Worm (Caenorhabditis elegans) whole organism, late embryonic: ENCODE data around the gene F15B10.3.

ENCODE experiments used
- C08G9.2 ChIP-seq: sonication (generic microtip); optimal IDR thresholded peaks from 2 replicates; lab custom pipeline; 2016; ENCODE audit warnings: mild to moderate bottlenecking, missing genetic modification characterization, moderate library complexity, missing compliant biosample characterization
- C38D4.7 ChIP-seq: fragments of 200-800 bp; sonication (Bioruptor generic); optimal IDR thresholded peaks from 2 replicates; lab custom pipeline; 2018; ENCODE audit warnings: mild to moderate bottlenecking, missing genetic modification characterization, moderate library complexity, missing compliant biosample characterization
- K02D7.2 ChIP-seq: sonication (generic microtip); optimal IDR thresholded peaks from 2 replicates; lab custom pipeline; 2017; ENCODE audit warnings: mild to moderate bottlenecking, missing genetic modification characterization, missing compliant biosample characterization
- T23F11.4 ChIP-seq: fragments of 200-800 bp; sonication (Bioruptor generic); optimal IDR thresholded peaks from 2 replicates; lab custom pipeline; 2018; ENCODE audit warnings: mild to moderate bottlenecking, missing genetic modification characterization, missing compliant biosample characterization
- Y22D7AL.16 ChIP-seq: sonication (generic microtip); optimal IDR thresholded peaks from 2 replicates; lab custom pipeline; 2016; ENCODE audit warnings: missing genetic modification characterization, missing compliant biosample characterization
- ceh-18 ChIP-seq: sonication (generic microtip); optimal IDR thresholded peaks from 2 replicates; lab custom pipeline; 2016; ENCODE audit warnings: missing genetic modification characterization, missing compliant biosample characterization
- ceh-19 ChIP-seq: fragments of 200-800 bp; sonication (Bioruptor generic); optimal IDR thresholded peaks from 2 replicates; lab custom pipeline; 2018; ENCODE audit warnings: mild to moderate bottlenecking, missing genetic modification characterization, missing compliant biosample characterization
- ceh-22 ChIP-seq: sonication (generic microtip); optimal IDR thresholded peaks from 2 replicates; lab custom pipeline; 2017; ENCODE audit warnings: missing biosample characterization, missing genetic modification characterization
- ceh-24 ChIP-seq: sonication (generic microtip); optimal IDR thresholded peaks from 2 replicates; lab custom pipeline; 2016; ENCODE audit warnings: mild to moderate bottlenecking, missing genetic modification characterization, missing compliant biosample characterization
- ceh-34 ChIP-seq: sonication (generic microtip); optimal IDR thresholded peaks from 2 replicates; lab custom pipeline; 2016; ENCODE audit warnings: mild to moderate bottlenecking, missing genetic modification characterization, missing compliant biosample characterization
- ceh-6 ChIP-seq: fragments of 200-800 bp; sonication (Bioruptor generic); optimal IDR thresholded peaks from 2 replicates; lab custom pipeline; 2018; ENCODE audit warnings: mild to moderate bottlenecking, missing genetic modification characterization, missing compliant biosample characterization
- ceh-9 ChIP-seq: sonication (generic microtip); optimal IDR thresholded peaks from 2 replicates; lab custom pipeline; 2016; ENCODE audit warnings: mild to moderate bottlenecking, missing genetic modification characterization, inconsistent platforms, missing compliant biosample characterization
- dve-1 ChIP-seq: sonication (generic microtip); optimal IDR thresholded peaks from 2 replicates; lab custom pipeline; 2017; ENCODE audit warnings: antibody characterized with exemption, mild to moderate bottlenecking, missing genetic modification characterization, missing compliant biosample characterization
- ets-4 ChIP-seq: sonication (generic microtip); optimal IDR thresholded peaks from 2 replicates; lab custom pipeline; 2016; ENCODE audit warnings: missing genetic modification characterization, missing compliant biosample characterization
- fkh-10 ChIP-seq: fragments of 150-350 bp; optimal IDR thresholded peaks from 2 replicates; lab custom pipeline; 2014; ENCODE audit warnings: missing biosample characterization, missing genetic modification reagents, missing genetic modification characterization
- fkh-6 ChIP-seq: sonication (generic microtip); optimal IDR thresholded peaks from 2 replicates; lab custom pipeline; 2016; ENCODE audit warnings: missing genetic modification characterization, missing compliant biosample characterization
- hlh-13 ChIP-seq: fragments of 200-800 bp; sonication (Bioruptor generic); optimal IDR thresholded peaks from 2 replicates; lab custom pipeline; 2018; ENCODE audit warnings: mild to moderate bottlenecking, missing genetic modification characterization, missing compliant biosample characterization
- hlh-30 ChIP-seq: sonication (generic microtip); optimal IDR thresholded peaks from 2 replicates; lab custom pipeline; 2017; ENCODE audit warnings: antibody characterized with exemption, missing genetic modification characterization, missing compliant biosample characterization; ENCODE audit not compliant: insufficient read depth
- hlh-8 ChIP-seq: sonication (generic microtip); optimal IDR thresholded peaks from 2 replicates; lab custom pipeline; 2016; ENCODE audit warnings: missing genotype, missing genetic modification characterization, missing compliant biosample characterization
- lin-11 ChIP-seq: fragments of 200-800 bp; sonication (Bioruptor generic); optimal IDR thresholded peaks from 2 replicates; lab custom pipeline; 2018; ENCODE audit warnings: mild to moderate bottlenecking, missing genetic modification characterization, missing compliant biosample characterization
- madf-2 ChIP-seq: sonication (generic microtip); optimal IDR thresholded peaks from 2 replicates; lab custom pipeline; 2017; ENCODE audit warnings: missing genetic modification characterization, missing compliant biosample characterization
- nfya-1 ChIP-seq: sonication (generic microtip); optimal IDR thresholded peaks from 2 replicates; lab custom pipeline; 2017; ENCODE audit warnings: missing genetic modification characterization, mild to moderate bottlenecking, missing compliant biosample characterization, antibody characterized with exemption, moderate library complexity
- nhr-11 ChIP-seq: fragments of 150-350 bp; optimal IDR thresholded peaks from 2 replicates; lab custom pipeline; 2014; ENCODE audit warnings: missing biosample characterization, missing genetic modification characterization
- odd-2 ChIP-seq: sonication (generic microtip); optimal IDR thresholded peaks from 2 replicates; lab custom pipeline; 2017; ENCODE audit warnings: antibody characterized with exemption, mild to moderate bottlenecking, missing genetic modification characterization, missing compliant biosample characterization
- pha-2 ChIP-seq: sonication (generic microtip); optimal IDR thresholded peaks from 2 replicates; lab custom pipeline; 2017; ENCODE audit warnings: mild to moderate bottlenecking, missing genetic modification characterization, missing compliant biosample characterization
- pha-4 ChIP-seq: fragments of 150-350 bp; optimal IDR thresholded peaks from 2 replicates; lab custom pipeline; 2018; ENCODE audit warnings: missing biosample characterization, missing genetic modification reagents, missing genetic modification characterization
- pqm-1 ChIP-seq: sonication (generic microtip); optimal IDR thresholded peaks from 2 replicates; lab custom pipeline; 2016; ENCODE audit warnings: missing genetic modification characterization, missing compliant biosample characterization
- pros-1 ChIP-seq: fragments of 150-350 bp; optimal IDR thresholded peaks from 2 replicates; lab custom pipeline; 2014; ENCODE audit warnings: missing biosample characterization, missing genetic modification reagents, missing genetic modification characterization
- tbx-2 ChIP-seq: sonication (generic microtip); optimal IDR thresholded peaks from 2 replicates; lab custom pipeline; 2016; ENCODE audit warnings: missing genetic modification characterization, missing compliant biosample characterization
- ttx-3 ChIP-seq: sonication (generic microtip); optimal IDR thresholded peaks from 2 replicates; lab custom pipeline; 2016; ENCODE audit warnings: missing genetic modification reagents, missing genetic modification characterization, missing compliant biosample characterization
- unc-3 ChIP-seq, 2 experiments: fragments of 200-800 bp in 1 of 2; sonication (Bioruptor generic) in 1 of 2; sonication (generic microtip) in 1 of 2; conservative IDR thresholded peaks in 1 of 2; optimal IDR thresholded peaks in 1 of 2; 2 replicates each; pipeline versions ENCODE4 v1.3.6 to Lab custom; 2016 to 2022; ENCODE audit warnings: missing compliant biosample characterization in 2 of 2, missing genetic modification characterization in 2 of 2, missing genetic modification reagents in 1 of 2
- unc-42 ChIP-seq: sonication (generic microtip); optimal IDR thresholded peaks from 2 replicates; lab custom pipeline; 2016; ENCODE audit warnings: missing genotype, missing genetic modification characterization, missing compliant biosample characterization
- zip-5 ChIP-seq: sonication (generic microtip); optimal IDR thresholded peaks from 2 replicates; lab custom pipeline; 2016; ENCODE audit warnings: missing genetic modification characterization, missing compliant biosample characterization
- ztf-16 ChIP-seq: sonication (generic microtip); optimal IDR thresholded peaks from 2 replicates; lab custom pipeline; 2017; ENCODE audit warnings: missing genetic modification characterization, missing compliant biosample characterization

Gene F15B10.3

DNA sequence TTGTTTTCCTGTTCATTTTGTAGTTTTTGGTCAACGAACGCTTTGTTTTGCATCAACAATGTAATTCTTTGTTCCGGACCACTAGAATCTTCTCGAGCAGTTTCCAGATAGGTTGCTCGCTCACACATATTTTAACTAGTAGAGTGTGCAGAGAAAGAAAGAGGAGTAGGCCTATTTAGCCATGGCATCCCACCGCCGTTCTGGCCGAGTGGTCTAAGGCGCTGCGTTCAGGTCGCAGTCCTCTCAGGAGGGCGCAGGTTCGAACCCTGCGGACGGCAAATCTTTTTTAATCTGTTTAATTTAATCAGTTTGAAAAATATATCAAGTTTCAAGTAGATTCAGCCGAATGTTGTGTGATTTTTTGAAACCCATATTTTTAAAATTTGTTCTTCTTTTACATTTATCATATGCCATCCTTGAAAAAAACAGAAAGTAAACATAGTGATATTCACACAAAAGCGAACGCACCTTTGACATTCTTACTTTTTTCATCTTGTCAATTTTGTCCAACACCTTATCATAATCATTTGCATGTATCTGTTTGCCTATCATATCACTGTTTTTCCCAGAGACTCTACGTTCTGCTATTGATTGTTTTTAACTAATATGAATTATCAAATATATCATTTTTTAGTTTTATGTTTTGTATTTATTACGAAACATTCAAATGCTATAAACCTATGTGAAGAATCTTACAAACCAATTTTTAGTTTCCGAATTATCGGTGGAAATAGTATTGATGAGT, 45.7 kb upstream of the F15B10.3 start, which contains the start of gene try-3 (continued):
- TF ChIP-seq ceh-34 (tag; lab: Kevin White, UChicago) (peak; percentile 24), unc-42 (tag; lab: Kevin White, UChicago) (no peak), tbx-2 (tag; lab: Kevin White, UChicago) (peak; percentile 49), ttx-3 (peak; percentile 42), lin-11 (tag; lab: Kevin White, UChicago) (peak; percentile 56), dve-1 (tag; lab: Kevin White, UChicago) (peak; percentile 68), nhr-11 (tag; lab: Kevin White, UChicago) (no peak), ceh-24 (tag; lab: Kevin White, UChicago) (no peak), pros-1 (tag; lab: Kevin White, UChicago) (peak; percentile 23), odd-2 (tag; lab: Kevin White, UChicago) (peak; percentile 25), ceh-9 (tag; lab: Kevin White, UChicago) (no peak), ztf-16 (tag; lab: Kevin White, UChicago) (peak; percentile 67), zip-5 (peak; percentile 22), C08G9.2 (tag; lab: Kevin White, UChicago) (peak; percentile 17)

DNA sequence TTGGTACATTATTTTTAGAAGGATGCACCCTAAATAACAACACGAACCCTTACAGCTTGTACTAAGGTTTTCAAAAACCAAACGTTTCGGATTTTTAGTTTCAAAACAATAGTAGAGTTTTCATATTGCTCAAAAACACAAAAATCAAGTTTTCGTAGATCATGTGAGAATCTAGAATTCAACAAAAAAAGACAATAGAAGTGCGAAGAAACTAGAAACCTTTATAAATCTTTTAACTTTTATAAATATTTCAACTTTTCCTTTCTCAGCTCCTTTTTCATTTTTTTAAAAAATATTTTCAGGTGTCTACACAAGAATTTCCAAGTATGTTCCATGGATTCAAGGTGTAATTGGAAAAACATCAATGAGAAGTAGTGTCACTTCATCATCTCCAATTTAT, 42.0 kb upstream of the F15B10.3 start, which contains the start of gene best-9:
best-9 (plus strand) TSS at position 301 of the 400 bp plus-strand sequence.
- TF ChIP-seq ceh-18 (tag; lab: Kevin White, UChicago) (no peak), zip-5 (no peak), nfya-1 (no peak), fkh-6 (tag; lab: Kevin White, UChicago) (no peak), Y22D7AL.16 (tag; lab: Kevin White, UChicago) (no peak), madf-2 (tag; lab: Kevin White, UChicago) (no peak), T23F11.4 (no peak), dve-1 (tag; lab: Kevin White, UChicago) (no peak), hlh-30 (tag; lab: Kevin White, UChicago) (no peak), hlh-8 (no peak), ets-4 (tag; lab: Kevin White, UChicago) (no peak), ceh-22 (tag; lab: Kevin White, UChicago) (no peak), pha-4 (no peak), ceh-24 (tag; lab: Kevin White, UChicago) (no peak), ceh-6 (no peak), ttx-3 (no peak)

DNA sequence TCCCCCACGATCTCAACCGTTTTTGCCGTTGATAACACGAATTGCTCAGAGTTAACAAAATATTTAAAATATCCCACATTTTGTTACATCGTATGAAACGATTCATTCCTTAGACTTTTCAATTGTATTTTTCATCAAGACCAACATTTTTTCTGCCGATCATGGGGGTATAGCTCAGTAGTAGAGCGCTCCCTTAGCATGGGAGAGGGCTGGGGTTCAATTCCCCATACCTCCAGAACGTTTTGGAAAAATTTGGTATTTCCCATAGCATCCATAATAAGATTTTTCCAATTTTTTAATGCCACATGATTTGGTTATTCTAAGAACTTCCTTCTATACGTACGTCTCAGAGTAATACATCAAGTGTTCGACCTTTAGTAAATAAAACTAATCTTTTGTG, 40.4 kb upstream of the F15B10.3 start:
- TF ChIP-seq madf-2 (tag; lab: Kevin White, UChicago) = no peak

DNA sequence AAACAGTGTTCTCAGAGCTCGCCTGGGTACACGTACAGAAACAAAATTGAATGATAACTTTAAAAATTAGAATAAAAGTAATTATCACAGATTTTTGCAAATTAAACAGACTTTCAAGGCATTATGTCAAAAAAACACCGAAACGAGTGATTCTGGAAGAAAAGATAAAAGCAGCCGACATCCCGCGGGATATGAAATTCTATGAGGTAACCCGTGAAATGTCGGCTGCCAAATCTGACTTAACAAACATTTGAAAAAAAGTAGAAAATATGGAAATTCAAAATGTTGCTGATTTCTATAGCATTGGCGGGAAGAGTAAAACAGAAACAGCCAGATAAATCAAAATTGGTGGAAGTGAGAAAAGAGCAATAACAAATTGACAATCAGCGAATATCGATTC, 36.9 kb upstream of the F15B10.3 start:
- no peak for TF ChIP-seq zip-5
- TF ChIP-seq pha-4 = no peak
- TF ChIP-seq K02D7.2 (tag; lab: Kevin White, UChicago) = no peak
- TF ChIP-seq ets-4 (tag; lab: Kevin White, UChicago) = no peak
- TF ChIP-seq unc-3 (GFP tag; conservative IDR thresholded peaks at IDR 0.05; lab: Robert Waterston, UW) = no peak
- TF ChIP-seq unc-3 (tag; optimal IDR thresholded peaks at IDR 0.05; lab: Kevin White, UChicago) = no peak
- no peak for TF ChIP-seq C38D4.7 (GFP tag; lab: Kevin White, UChicago)
- TF ChIP-seq fkh-10 = no peak
- TF ChIP-seq Y22D7AL.16 (tag; lab: Kevin White, UChicago) = no peak
- TF ChIP-seq pros-1 (tag; lab: Kevin White, UChicago) = no peak
- TF ChIP-seq pha-2 = no peak
- TF ChIP-seq ceh-19 (GFP tag; lab: Kevin White, UChicago) = no peak
- no peak for TF ChIP-seq pqm-1 (tag; lab: Kevin White, UChicago)
- no peak for TF ChIP-seq hlh-13 (GFP tag; lab: Kevin White, UChicago)
- TF ChIP-seq, all 69 proteins: peak for 0
